Fruit fly (Drosophila melanogaster): ENCODE data around the gene rols.

rols gene

dm6 chr3L:12114188-12114587, 49.5 kb upstream of the rols start (continued):
- TF ChIP-seq net (GFP tag; optimal IDR thresholded peaks at IDR 0.05) (peak; percentile 78), CG6276 (GFP tag; optimal IDR thresholded peaks at IDR 0.05) (no peak), CG1621 (tag; optimal IDR thresholded peaks at IDR 0.05) (peak; percentile 75), CG6792 (GFP tag; optimal IDR thresholded peaks at IDR 0.05) (peak; percentile 87), CG11762 (GFP tag; optimal IDR thresholded peaks at IDR 0.05; ENCODE audit: insufficient read depth) (peak; percentile 70), topi (GFP tag; optimal IDR thresholded peaks at IDR 0.05) (peak; percentile 85), svp (GFP tag) (peak; percentile 93), lz (GFP tag; optimal IDR thresholded peaks at IDR 0.05) (peak; percentile 79), CG7368 (GFP tag; optimal IDR thresholded peaks at IDR 0.05) (peak; percentile 81), fd85E (GFP tag; optimal IDR thresholded peaks at IDR 0.05) (peak; percentile 54), CG8319 (GFP tag; optimal IDR thresholded peaks at IDR 0.05) (peak; percentile 71), CG3919 (GFP tag; optimal IDR thresholded peaks at IDR 0.05) (peak; percentile 90), Eip75B (GFP tag; optimal IDR thresholded peaks at IDR 0.05) (peak; percentile 85), acj6 (GFP tag; optimal IDR thresholded peaks at IDR 0.05) (peak; percentile 82), Lpt (GFP tag; optimal IDR thresholded peaks at IDR 0.05) (peak; percentile 71)

- TF ChIP-seq Sox14 (GFP tag; optimal IDR thresholded peaks at IDR 0.05) = no peak
- no peak for TF ChIP-seq Met (GFP tag; optimal IDR thresholded peaks at IDR 0.05)
- no peak for TF ChIP-seq CG8319 (GFP tag; optimal IDR thresholded peaks at IDR 0.05)
- TF ChIP-seq CG3032 (tag; optimal IDR thresholded peaks at IDR 0.05) = peak; percentile 45
- TF ChIP-seq pdm3 (GFP tag; optimal IDR thresholded peaks at IDR 0.05) = peak; percentile 13
- TF ChIP-seq CG6163 (GFP tag; IDR thresholded peaks at IDR 0.05) = 0 out of 3 replicates have a peak, but pooled peaks have one; percentile 40
- TF ChIP-seq CG11902 (GFP tag; optimal IDR thresholded peaks at IDR 0.05) = no peak
- TF ChIP-seq Ets21C (GFP tag; optimal IDR thresholded peaks at IDR 0.05) = no peak
- TF ChIP-seq Hr4 (GFP tag; optimal IDR thresholded peaks at IDR 0.05) = no peak
- no peak for TF ChIP-seq dac (GFP tag; optimal IDR thresholded peaks at IDR 0.05)
- TF ChIP-seq CG4318 (GFP tag; optimal IDR thresholded peaks at IDR 0.05) = no peak
- no peak for TF ChIP-seq CG10669 (GFP tag; optimal IDR thresholded peaks at IDR 0.05)
- TF ChIP-seq Eip78C (GFP tag) = peak; percentile 75
- TF ChIP-seq svp (GFP tag) = no peak
- peak; percentile 59 for TF ChIP-seq Ets96B (tag; optimal IDR thresholded peaks at IDR 0.05)
- no peak for TF ChIP-seq Smox (GFP tag; optimal IDR thresholded peaks at IDR 0.05)
- TF ChIP-seq CG6854 (GFP tag; optimal IDR thresholded peaks at IDR 0.05) = peak; percentile 3
- no peak for TF ChIP-seq vri (GFP tag; optimal IDR thresholded peaks at IDR 0.05)
- TF ChIP-seq CG6808 (GFP tag; optimal IDR thresholded peaks at IDR 0.05) = no peak
- TF ChIP-seq CG11762 (GFP tag; optimal IDR thresholded peaks at IDR 0.05; ENCODE audit: insufficient read depth) = no peak
- TF ChIP-seq CG8632 (GFP tag; optimal IDR thresholded peaks at IDR 0.05) = no peak
- no peak for TF ChIP-seq ss (GFP tag; optimal IDR thresholded peaks at IDR 0.05)
Measured at dm6 chr3L:12113589-12113988, 48.9 kb upstream of the rols start.

dm6 chr3L:12112967-12113366, 48.3 kb upstream of the rols start:
- TF ChIP-seq dac (GFP tag; optimal IDR thresholded peaks at IDR 0.05) (no peak), CG3032 (tag; optimal IDR thresholded peaks at IDR 0.05) (peak; percentile 20), CG4318 (GFP tag; optimal IDR thresholded peaks at IDR 0.05) (no peak), acj6 (GFP tag; optimal IDR thresholded peaks at IDR 0.05) (peak; percentile 2), CG10669 (GFP tag; optimal IDR thresholded peaks at IDR 0.05) (peak; percentile 36), cyc (GFP tag; optimal IDR thresholded peaks at IDR 0.05) (no peak), fd59A (GFP tag; optimal IDR thresholded peaks at IDR 0.05) (peak; percentile 7), CG32006 (GFP tag; optimal IDR thresholded peaks at IDR 0.05) (peak; percentile 42), pdm3 (GFP tag; optimal IDR thresholded peaks at IDR 0.05) (no peak), CG6163 (GFP tag; IDR thresholded peaks at IDR 0.05) (0 out of 3 replicates have a peak, but pooled peaks have one; percentile 26), Eip78C (GFP tag) (peak; percentile 75), spab (GFP tag; optimal IDR thresholded peaks at IDR 0.05) (peak; percentile 22), vri (GFP tag; optimal IDR thresholded peaks at IDR 0.05) (no peak), Sox15 (GFP tag; optimal IDR thresholded peaks at IDR 0.05) (no peak), fd85E (GFP tag; optimal IDR thresholded peaks at IDR 0.05) (no peak), fkh (GFP tag; optimal IDR thresholded peaks at IDR 0.05) (no peak), eg (GFP tag; IDR thresholded peaks at IDR 0.05) (0 out of 3 replicates have a peak, but pooled peaks have one; percentile 22), CG34406 (GFP tag; optimal IDR thresholded peaks at IDR 0.05) (peak; percentile 5), CG15336 (GFP tag; IDR thresholded peaks at IDR 0.05) (peak; percentile 48), dsx (GFP tag; optimal IDR thresholded peaks at IDR 0.05; ENCODE audit: poor library complexity, severe bottlenecking) (peak; percentile 50), CG3919 (GFP tag; optimal IDR thresholded peaks at IDR 0.05) (peak; percentile 13), ss (GFP tag; optimal IDR thresholded peaks at IDR 0.05) (peak in 1 of 2 experiments; percentile 16), CG10631 (GFP tag; optimal IDR thresholded peaks at IDR 0.05) (peak; percentile 12), Sox14 (GFP tag; optimal IDR thresholded peaks at IDR 0.05) (no peak), achi (GFP tag; optimal IDR thresholded peaks at IDR 0.05) (peak; percentile 33), Blimp-1 (GFP tag; optimal IDR thresholded peaks at IDR 0.05) (no peak), Eip75B (GFP tag; optimal IDR thresholded peaks at IDR 0.05) (no peak)

Measured in whole organism, prepupa.